Fruit fly (Drosophila melanogaster): ENCODE measurements around the gene CG46460.

- no peak for TF ChIP-seq CG3919 (GFP tag; optimal IDR thresholded peaks at IDR 0.05)
- no peak for TF ChIP-seq topi (GFP tag; optimal IDR thresholded peaks at IDR 0.05)
- TF ChIP-seq Eip93F (GFP tag; optimal IDR thresholded peaks at IDR 0.05) = no peak
- TF ChIP-seq lz (GFP tag; optimal IDR thresholded peaks at IDR 0.05) = peak; percentile 51
- TF ChIP-seq CG3032 (tag; optimal IDR thresholded peaks at IDR 0.05) = peak; percentile 67
- TF ChIP-seq dac (GFP tag; optimal IDR thresholded peaks at IDR 0.05) = no peak
- no peak for TF ChIP-seq net (GFP tag; optimal IDR thresholded peaks at IDR 0.05)
Observed at dm6 chr3L:4254301-4254834, 27.3 kb upstream of the CG46460 start, which contains the start of the genes ago and CG1265.
